Worm (Caenorhabditis elegans): Measurements from ENCODE around the gene ZC178.2.
"Not testable (repeated sequence)": the region's sequence is repeated elsewhere in the genome, so short reads cannot be mapped to it uniquely, and the experiment has no call there.

The ZC178.2 gene

ce11 chrV:8727077-8727476 lies 15.3 kb upstream of the ZC178.2 start, which contains the start of gene ZC196.9:
ZC196.9 (minus strand) TSS chrV:8727177.
- TF ChIP-seq eor-1 (tag; optimal IDR thresholded peaks at IDR 0.05) (no peak), aly-2 (tag; optimal IDR thresholded peaks at IDR 0.05) (no peak), tbx-2 (tag; optimal IDR thresholded peaks at IDR 0.05) (no peak), pqm-1 (tag; optimal IDR thresholded peaks at IDR 0.05) (no peak), sea-2 (GFP tag; optimal IDR thresholded peaks at IDR 0.05) (no peak), nfya-1 (tag; optimal IDR thresholded peaks at IDR 0.05; ENCODE audit: insufficient read depth) (no peak), unc-39 (tag; optimal IDR thresholded peaks at IDR 0.05) (no peak)

ce11 chrV:8726228-8726627 lies 14.4 kb upstream of the ZC178.2 start, which contains the start of gene droe-8:
droe-8 (plus strand) TSS chrV:8726528.
- TF ChIP-seq snpc-4, lin-15B, pqm-1 (tag; optimal IDR thresholded peaks at IDR 0.05): not testable (repeated sequence)

- not testable (repeated sequence) for TF ChIP-seq skn-1 (tag; optimal IDR thresholded peaks at IDR 0.05); unc-62 (GFP tag; optimal IDR thresholded peaks at IDR 0.05); nhr-23 (tag; optimal IDR thresholded peaks at IDR 0.05)
These were observed 10.3 kb upstream of the ZC178.2 start, which contains the start of gene ZC196.8 for ce11 chrV:8722160-8722559. ZC196.8 (minus strand) TSS chrV:8722260.

- TF ChIP-seq ztf-4 (tag; optimal IDR thresholded peaks at IDR 0.05), result no peak
- no peak for TF ChIP-seq ama-1 (optimal IDR thresholded peaks at IDR 0.05)
- TF ChIP-seq egl-27 (tag; optimal IDR thresholded peaks at IDR 0.05), result no peak
- TF ChIP-seq mdl-1 (tag; optimal IDR thresholded peaks at IDR 0.05), result no peak
- no peak for TF ChIP-seq aly-2 (tag; optimal IDR thresholded peaks at IDR 0.05)
- no peak for TF ChIP-seq nhr-12 (tag; optimal IDR thresholded peaks at IDR 0.05)
- no peak for TF ChIP-seq lsy-12 (tag; optimal IDR thresholded peaks at IDR 0.05)
- TF ChIP-seq nhr-76 (tag; optimal IDR thresholded peaks at IDR 0.05), result no peak
- TF ChIP-seq nhr-28 (tag; optimal IDR thresholded peaks at IDR 0.05), result no peak
These were observed 6.6 kb upstream of the ZC178.2 start for ce11 chrV:8718399-8718798.

- TF ChIP-seq nhr-28 (tag; optimal IDR thresholded peaks at IDR 0.05) (no peak), nhr-77 (tag; optimal IDR thresholded peaks at IDR 0.05) (no peak), lsy-12 (tag; optimal IDR thresholded peaks at IDR 0.05) (no peak), fkh-2 (tag; optimal IDR thresholded peaks at IDR 0.05) (no peak), ztf-4 (tag; optimal IDR thresholded peaks at IDR 0.05) (no peak), nhr-12 (tag; optimal IDR thresholded peaks at IDR 0.05) (no peak), ceh-9 (tag; optimal IDR thresholded peaks at IDR 0.05) (no peak)
These were observed 4.4 kb upstream of the ZC178.2 start, which contains the start of gene glr-5 for ce11 chrV:8716175-8716574. glr-5 (plus strand) TSS chrV:8716495.

ce11 chrV:8696218-8696617 lies 15.6 kb downstream of the ZC178.2 start, which contains the start of gene ZC190.10:
ZC190.10 (minus strand) TSS chrV:8696318.
- not testable (repeated sequence) for TF ChIP-seq nhr-76, nhr-77, eor-1 (tag; optimal IDR thresholded peaks at IDR 0.05)

ce11 chrV:8687707-8688106 lies 24.1 kb downstream of the ZC178.2 start, which contains the start of gene ZC190.8:
ZC190.8 (minus strand) TSS chrV:8687807.
- TF ChIP-seq pha-4 (tag; optimal IDR thresholded peaks at IDR 0.05) (no peak), nhr-12 (tag; optimal IDR thresholded peaks at IDR 0.05) (no peak), mml-1 (tag; optimal IDR thresholded peaks at IDR 0.05) (no peak), nhr-67 (tag; optimal IDR thresholded peaks at IDR 0.05) (no peak), elt-2 (tag; optimal IDR thresholded peaks at IDR 0.05) (no peak), lsy-12 (tag; optimal IDR thresholded peaks at IDR 0.05) (no peak), lin-15B (tag; optimal IDR thresholded peaks at IDR 0.05) (no peak), skn-1 (tag; optimal IDR thresholded peaks at IDR 0.05) (no peak), fkh-10 (GFP tag; optimal IDR thresholded peaks at IDR 0.05) (no peak), daf-12 (tag; optimal IDR thresholded peaks at IDR 0.05) (no peak), ZK546.5 (tag; optimal IDR thresholded peaks at IDR 0.05) (no peak), unc-62 (GFP tag; optimal IDR thresholded peaks at IDR 0.05) (no peak), hmg-11 (tag; optimal IDR thresholded peaks at IDR 0.05) (no peak), jun-1 (tag; optimal IDR thresholded peaks at IDR 0.05) (no peak)
